Fruit fly (Drosophila melanogaster): ENCODE results near the gene Gss2.

The Gss2 gene

DNA sequence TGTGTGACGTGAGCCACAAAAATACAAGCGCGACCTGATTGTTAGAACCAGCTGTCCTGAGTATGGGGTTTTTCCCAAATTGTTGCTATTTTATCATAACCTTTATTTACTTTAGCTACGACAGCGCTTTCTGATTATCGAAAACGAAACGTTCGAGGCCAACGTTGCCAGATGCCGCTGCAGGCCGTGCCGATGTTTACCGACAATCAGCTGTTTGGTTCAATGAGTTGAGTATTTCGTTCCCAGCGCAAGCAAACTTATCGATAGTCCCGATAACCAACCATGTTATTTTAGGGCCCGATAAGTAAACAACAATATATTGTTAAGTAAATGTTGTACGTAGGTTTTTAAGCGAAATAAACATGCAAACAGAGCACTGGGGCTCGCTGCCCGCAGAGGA is 49.3 kb upstream of the Gss2 start, which contains the start of the genes CG15814 and Spt7 (continued):
- TF ChIP-seq NfI (GFP tag; optimal IDR thresholded peaks at IDR 0.05): peak; percentile 34
- TF ChIP-seq stwl (tag; optimal IDR thresholded peaks at IDR 0.05): peak; percentile 60
- no peak for TF ChIP-seq slou (GFP tag; optimal IDR thresholded peaks at IDR 0.05)
- TF ChIP-seq CG2712 (tag; optimal IDR thresholded peaks at IDR 0.05): peak; percentile 44
- peak; percentile 46 for TF ChIP-seq pnt (GFP tag; optimal IDR thresholded peaks at IDR 0.05)
- no peak for TF ChIP-seq Drgx (GFP tag; IDR thresholded peaks at IDR 0.05)
- peak; percentile 61; the same call in 2 of the 3 replicates for TF ChIP-seq CG34422 (GFP tag; IDR thresholded peaks at IDR 0.05)
- peak; percentile 84 for TF ChIP-seq hbn (GFP tag; IDR thresholded peaks at IDR 0.05; ENCODE audit: partially characterized antibody)
- TF ChIP-seq Sry-δ (GFP tag; optimal IDR thresholded peaks at IDR 0.05): peak; percentile 84
- TF ChIP-seq CG8478 (optimal IDR thresholded peaks at IDR 0.05): no peak
- peak; percentile 54 for TF ChIP-seq Dp (GFP tag; optimal IDR thresholded peaks at IDR 0.05)
- TF ChIP-seq crc (GFP tag; optimal IDR thresholded peaks at IDR 0.05): no peak
- TF ChIP-seq CG1792 (GFP tag; optimal IDR thresholded peaks at IDR 0.05): peak; percentile 34
- peak; percentile 49 for TF ChIP-seq CG8924 (tag; optimal IDR thresholded peaks at IDR 0.05)
- TF ChIP-seq knrl (GFP tag; IDR thresholded peaks at IDR 0.05; ENCODE audit: partially characterized antibody): peak; percentile 87
- peak; percentile 40 for TF ChIP-seq sug (tag; optimal IDR thresholded peaks at IDR 0.05)
- TF ChIP-seq CG33557 (GFP tag; optimal IDR thresholded peaks at IDR 0.05): peak; percentile 30
- 0 out of 2 replicates have a peak, but pooled peaks have one; percentile 24 for TF ChIP-seq wdn (GFP tag; IDR thresholded peaks at IDR 0.05)
- peak; percentile 52 for TF ChIP-seq nmo (GFP tag; optimal IDR thresholded peaks at IDR 0.05)
- TF ChIP-seq so (GFP tag; IDR thresholded peaks at IDR 0.05): no peak
- peak in 1 of 2 experiments; percentile 2 for TF ChIP-seq bsh (GFP tag; optimal IDR thresholded peaks at IDR 0.05)
- peak; percentile 85 for TF ChIP-seq Dref (GFP tag; IDR thresholded peaks at IDR 0.05)
- peak; percentile 54 for TF ChIP-seq sob (GFP tag; IDR thresholded peaks at IDR 0.05)
- peak; percentile 72 for TF ChIP-seq sna (GFP tag; IDR thresholded peaks at IDR 0.05; ENCODE audit: partially characterized antibody)
- TF ChIP-seq CG18011 (GFP tag; optimal IDR thresholded peaks at IDR 0.05): no peak
- TF ChIP-seq CG30020 (tag; optimal IDR thresholded peaks at IDR 0.05): peak; percentile 32
- no peak for TF ChIP-seq gsb (GFP tag; IDR thresholded peaks at IDR 0.05)
- peak; percentile 30 for TF ChIP-seq ems (GFP tag; optimal IDR thresholded peaks at IDR 0.05)
- TF ChIP-seq CG17361 (GFP tag; IDR thresholded peaks at IDR 0.05): 0 out of 3 replicates have a peak, but pooled peaks have one; percentile 25
- no peak for TF ChIP-seq jumu (GFP tag; optimal IDR thresholded peaks at IDR 0.05)
- TF ChIP-seq CG17568 (GFP tag; optimal IDR thresholded peaks at IDR 0.05): no peak
- no peak for TF ChIP-seq kah (GFP tag; optimal IDR thresholded peaks at IDR 0.05)
- TF ChIP-seq Atf6 (GFP tag; IDR thresholded peaks at IDR 0.05): peak; percentile 29; the same call in 1 of the 2 replicates
- TF ChIP-seq CG31224 (GFP tag; IDR thresholded peaks at IDR 0.05): no peak
- TF ChIP-seq CG34376 (GFP tag; optimal IDR thresholded peaks at IDR 0.05): peak; percentile 73
- no peak for TF ChIP-seq gro (GFP tag; optimal IDR thresholded peaks at IDR 0.05)
- peak; percentile 94 for TF ChIP-seq chinmo (GFP tag; IDR thresholded peaks at IDR 0.05; ENCODE audit: partially characterized antibody)
- no peak for TF ChIP-seq CG6175 (GFP tag; IDR thresholded peaks at IDR 0.05)
- TF ChIP-seq grn (GFP tag; optimal IDR thresholded peaks at IDR 0.05): peak; percentile 32
- TF ChIP-seq bbx (GFP tag; IDR thresholded peaks at IDR 0.05; ENCODE audit: partially characterized antibody): peak; percentile 92
- peak; percentile 45; the same call in 1 of the 3 replicates for TF ChIP-seq row (GFP tag; IDR thresholded peaks at IDR 0.05)
- TF ChIP-seq p53 (GFP tag; optimal IDR thresholded peaks at IDR 0.05): no peak
- TF ChIP-seq nerfin-1 (tag; optimal IDR thresholded peaks at IDR 0.05): peak; percentile 34
- no peak for TF ChIP-seq Sox102F (GFP tag; optimal IDR thresholded peaks at IDR 0.05)
- peak; percentile 33 for TF ChIP-seq Nf-YC (tag; optimal IDR thresholded peaks at IDR 0.05)
- TF ChIP-seq rib (GFP tag; IDR thresholded peaks at IDR 0.05): no peak
- TF ChIP-seq unpg (GFP tag; optimal IDR thresholded peaks at IDR 0.05): peak; percentile 13
- TF ChIP-seq CG13624 (GFP tag; optimal IDR thresholded peaks at IDR 0.05): peak; percentile 20
- TF ChIP-seq fd64A (GFP tag; optimal IDR thresholded peaks at IDR 0.05): no peak
- peak; percentile 81 for TF ChIP-seq sens (GFP tag)
- TF ChIP-seq CG1233 (GFP tag; optimal IDR thresholded peaks at IDR 0.05): peak; percentile 2
